Fruit fly (Drosophila melanogaster) whole organism, adult: ENCODE results near the gene CG32812.

Experiments
- CG7045 ChIP-seq: fragments of 200-800 bp; sonication (Bioruptor generic); optimal IDR thresholded peaks from 2 replicates; lab custom pipeline; 2017; ENCODE audit warnings: missing biosample characterization, mild to moderate bottlenecking, missing genetic modification characterization
- ovo ChIP-seq: fragments of 200-800 bp; sonication (Bioruptor generic); optimal IDR thresholded peaks from 2 replicates; lab custom pipeline; 2016; ENCODE audit warnings: missing biosample characterization, missing genetic modification characterization
- pad ChIP-seq: fragments of 200-800 bp; sonication (Bioruptor generic); optimal IDR thresholded peaks from 3 replicates; lab custom pipeline; 2017; ENCODE audit warnings: missing biosample characterization, missing genetic modification characterization, mild to moderate bottlenecking, moderate library complexity, missing genetic modification reagents

dm6 chrX:1256131-1256530, 31.0 kb upstream of the CG32812 start:
- TF ChIP-seq pad (GFP tag; lab: Kevin White, UChicago), result no peak
- no peak for TF ChIP-seq ovo (GFP tag; lab: Kevin White, UChicago)
- TF ChIP-seq CG7045 (GFP tag; lab: Kevin White, UChicago), result no peak
